Fruit fly (Drosophila melanogaster): ENCODE results near the gene Ggt-1.
A peak's percentile ranks its signal among the peaks of the same experiment; 100 is the strongest.

Gene Ggt-1

dm6 chrX:18515205-18515921 is 3.0 kb upstream of the Ggt-1 start, which contains the start of the genes Bx and HisRS (continued):
- TF ChIP-seq CG14667 (GFP tag; IDR thresholded peaks at IDR 0.05) (no peak), Ets97D (GFP tag; optimal IDR thresholded peaks at IDR 0.05) (peak; percentile 64), CG15073 (GFP tag; optimal IDR thresholded peaks at IDR 0.05) (no peak), gsb (GFP tag; IDR thresholded peaks at IDR 0.05) (no peak), CG9437 (GFP tag; optimal IDR thresholded peaks at IDR 0.05) (no peak), zen (tag; optimal IDR thresholded peaks at IDR 0.05) (no peak), CG11247 (GFP tag; IDR thresholded peaks at IDR 0.05) (no peak), CG3281 (GFP tag; optimal IDR thresholded peaks at IDR 0.05) (no peak), chif (GFP tag; optimal IDR thresholded peaks at IDR 0.05) (no peak), CG6765 (GFP tag; optimal IDR thresholded peaks at IDR 0.05) (no peak), CG6175 (GFP tag; IDR thresholded peaks at IDR 0.05) (no peak), Aef1 (GFP tag; IDR thresholded peaks at IDR 0.05) (no peak), CG32772 (GFP tag; IDR thresholded peaks at IDR 0.05) (no peak), CG8089 (GFP tag; optimal IDR thresholded peaks at IDR 0.05) (no peak), CG1603 (tag; optimal IDR thresholded peaks at IDR 0.05) (peak; percentile 66), Max (GFP tag; optimal IDR thresholded peaks at IDR 0.05) (peak; percentile 63), trh (GFP tag; optimal IDR thresholded peaks at IDR 0.05) (no peak), ems (GFP tag; optimal IDR thresholded peaks at IDR 0.05) (no peak), bowl (GFP tag; IDR thresholded peaks at IDR 0.05) (no peak), CG34224 (GFP tag; IDR thresholded peaks at IDR 0.05; ENCODE audit: partially characterized antibody) (no peak), tap (tag; optimal IDR thresholded peaks at IDR 0.05) (no peak), CG9609 (GFP tag; optimal IDR thresholded peaks at IDR 0.05) (no peak), prd (optimal IDR thresholded peaks at IDR 0.05) (no peak), prd (GFP tag; IDR thresholded peaks at IDR 0.05) (no peak), Sox100B (GFP tag; optimal IDR thresholded peaks at IDR 0.05) (no peak), CG15269 (tag; optimal IDR thresholded peaks at IDR 0.05) (no peak), CG12299 (tag; optimal IDR thresholded peaks at IDR 0.05) (no peak), gt (GFP tag; IDR thresholded peaks at IDR 0.05) (no peak), cad (GFP tag; optimal IDR thresholded peaks at IDR 0.05) (no peak), sc (optimal IDR thresholded peaks at IDR 0.05) (no peak), sc (GFP tag; optimal IDR thresholded peaks at IDR 0.05) (no peak), Poxn (GFP tag; IDR thresholded peaks at IDR 0.05) (no peak), knrl (GFP tag; IDR thresholded peaks at IDR 0.05; ENCODE audit: partially characterized antibody) (peak; percentile 35; the same call in 1 of the 3 replicates), crol (GFP tag; IDR thresholded peaks at IDR 0.05) (peak; percentile 82), ham (GFP tag; IDR thresholded peaks at IDR 0.05) (no peak), CG42726 (GFP tag; IDR thresholded peaks at IDR 0.05; ENCODE audit: partially characterized antibody) (peak; percentile 59), CG1529 (GFP tag; optimal IDR thresholded peaks at IDR 0.05) (no peak), CG2712 (tag; optimal IDR thresholded peaks at IDR 0.05) (no peak), Xrp1 (GFP tag; IDR thresholded peaks at IDR 0.05) (no peak), Stat92E (GFP tag; optimal IDR thresholded peaks at IDR 0.05) (no peak), cg (GFP tag; optimal IDR thresholded peaks at IDR 0.05) (no peak), gcm2 (GFP tag; optimal IDR thresholded peaks at IDR 0.05) (no peak), al (GFP tag; IDR thresholded peaks at IDR 0.05) (peak; percentile 17; the same call in 1 of the 2 replicates), Pdp1 (GFP tag; optimal IDR thresholded peaks at IDR 0.05) (peak in 1 of 2 experiments; percentile 29), CG18619 (GFP tag; optimal IDR thresholded peaks at IDR 0.05) (no peak), Asciz (GFP tag; optimal IDR thresholded peaks at IDR 0.05) (no peak), ewg (GFP tag; optimal IDR thresholded peaks at IDR 0.05) (peak; percentile 14), onecut (GFP tag; IDR thresholded peaks at IDR 0.05) (no peak), pb (GFP tag; optimal IDR thresholded peaks at IDR 0.05) (no peak), eve (GFP tag; optimal IDR thresholded peaks at IDR 0.05) (no peak), fd102C (GFP tag; optimal IDR thresholded peaks at IDR 0.05) (no peak)

Measured in whole organism, embryonic.